Fruit fly (Drosophila melanogaster) whole organism, embryonic: ENCODE results near the gene CG1738.

Experiments
- Ada2b ChIP-seq: fragments of 200-800 bp; sonication (Bioruptor generic); IDR thresholded peaks from 2 replicates; pipeline ENCODE4 v1.3.6; 2022; ENCODE audit warnings: missing biosample characterization, missing genetic modification characterization
- Atf6 ChIP-seq: fragments of 200-800 bp; sonication (Bioruptor generic); IDR thresholded peaks from 2 replicates; pipeline ENCODE4 v1.3.6; 2022; ENCODE audit warnings: missing biosample characterization, missing genetic modification characterization
- Awh ChIP-seq: fragments of 200-800 bp; sonication (Bioruptor generic); IDR thresholded peaks from 2 replicates; pipeline ENCODE4, ENCODE4 v1.3.6; 2022; ENCODE audit warnings: missing biosample characterization, missing genetic modification characterization
- Bgb ChIP-seq: fragments of 200-800 bp; sonication (Bioruptor generic); IDR thresholded peaks from 2 replicates; pipeline ENCODE4 v1.3.6; 2022; ENCODE audit warnings: missing biosample characterization, missing genetic modification characterization; ENCODE audit not compliant: partially characterized antibody
- CG10147 ChIP-seq: fragments of 200-800 bp; sonication (Bioruptor generic); optimal IDR thresholded peaks from 2 replicates; lab custom pipeline; 2019; ENCODE audit warnings: missing biosample characterization, mild to moderate bottlenecking, missing genetic modification characterization, moderate library complexity
- CG1024 ChIP-seq: fragments of 200-800 bp; sonication (Bioruptor generic); IDR thresholded peaks from 2 replicates; pipeline ENCODE4 v1.3.6; 2022; ENCODE audit warnings: missing biosample characterization, missing genetic modification characterization
- CG14014 ChIP-seq: fragments of 200-800 bp; sonication (Bioruptor generic); IDR thresholded peaks from 2 replicates; pipeline ENCODE4 v1.3.6; 2022; ENCODE audit warnings: missing biosample characterization, missing genetic modification characterization
- CG16863 ChIP-seq: fragments of 200-800 bp; sonication (Bioruptor generic); optimal IDR thresholded peaks from 3 replicates; lab custom pipeline; 2016; ENCODE audit warnings: missing biosample characterization, missing genetic modification characterization
- CG17612 ChIP-seq: fragments of 200-800 bp; sonication (Bioruptor generic); IDR thresholded peaks from 2 replicates; pipeline ENCODE4 v1.3.6; 2022; ENCODE audit warnings: missing biosample characterization, missing genetic modification characterization
- CG18599 ChIP-seq: fragments of 200-800 bp; sonication (Bioruptor generic); optimal IDR thresholded peaks from 3 replicates; lab custom pipeline; 2017; ENCODE audit warnings: missing biosample characterization, missing genetic modification characterization, mild to moderate bottlenecking, moderate library complexity, missing genetic modification reagents
- CG30020 ChIP-seq: fragments of 200-800 bp; optimal IDR thresholded peaks from 2 replicates; lab custom pipeline; 2019; ENCODE audit warnings: missing biosample characterization, mild to moderate bottlenecking, missing genetic modification characterization, moderate library complexity
- CG4707 ChIP-seq: fragments of 200-800 bp; sonication (Bioruptor generic); optimal IDR thresholded peaks from 2 replicates; lab custom pipeline; 2018; ENCODE audit warnings: missing biosample characterization, mild to moderate bottlenecking, missing genetic modification characterization, moderate library complexity
- CG6791 ChIP-seq: fragments of 200-800 bp; sonication (Bioruptor generic); IDR thresholded peaks from 3 replicates; pipeline ENCODE4 v1.3.6; 2022; ENCODE audit warnings: missing biosample characterization, missing genetic modification characterization; ENCODE audit not compliant: partially characterized antibody
- CG9215 ChIP-seq: fragments of 200-800 bp; sonication (Bioruptor generic); IDR thresholded peaks from 2 replicates; pipeline ENCODE4 v1.3.6; 2022; ENCODE audit warnings: missing biosample characterization, missing genetic modification characterization
- Doc2 ChIP-seq: fragments of 200-800 bp; sonication (Bioruptor generic); IDR thresholded peaks from 2 replicates; pipeline ENCODE4 v1.3.6; 2022; ENCODE audit warnings: missing biosample characterization, missing genetic modification characterization
- E2f1 ChIP-seq: fragments of 200-800 bp; sonication (Bioruptor generic); IDR thresholded peaks from 2 replicates; pipeline ENCODE4 v1.3.6; 2022; ENCODE audit warnings: missing biosample characterization, missing genetic modification characterization
- E2f2 ChIP-seq: fragments of 200-800 bp; sonication (Bioruptor generic); IDR thresholded peaks from 2 replicates; pipeline ENCODE4 v1.3.6; 2022; ENCODE audit warnings: missing biosample characterization, missing genetic modification characterization
- Fer2 ChIP-seq: fragments of 200-800 bp; sonication (Bioruptor generic); optimal IDR thresholded peaks from 2 replicates; lab custom pipeline; 2018; ENCODE audit warnings: missing biosample characterization, mild to moderate bottlenecking, missing genetic modification characterization, moderate library complexity
- HmgD ChIP-seq: fragments of 200-800 bp; sonication (Bioruptor generic); optimal IDR thresholded peaks from 3 replicates; lab custom pipeline; 2016; ENCODE audit warnings: missing biosample characterization, missing genetic modification characterization
- HmgZ ChIP-seq: fragments of 200-800 bp; sonication (Bioruptor generic); optimal IDR thresholded peaks from 2 replicates; lab custom pipeline; 2018; ENCODE audit warnings: missing biosample characterization, mild to moderate bottlenecking, missing genetic modification characterization
- Hr3 ChIP-seq: fragments of 200-800 bp; sonication (Bioruptor generic); optimal IDR thresholded peaks from 3 replicates; lab custom pipeline; 2016; ENCODE audit warnings: missing biosample characterization, missing genetic modification characterization
- Hr78 ChIP-seq, 2 experiments: fragments of 200-800 bp in 1 of 2; fragments of >200 bp in 1 of 2; sonication (Bioruptor generic) in 1 of 2; optimal IDR thresholded peaks; 2 replicates each; lab custom pipeline; 2017 to 2019; ENCODE audit warnings: missing biosample characterization in 2 of 2, missing genetic modification characterization in 2 of 2, mild to moderate bottlenecking in 1 of 2, moderate library complexity in 1 of 2
- Kr ChIP-seq: fragments of 200-800 bp; sonication (Bioruptor generic); optimal IDR thresholded peaks from 2 replicates; lab custom pipeline; 2017; ENCODE audit warnings: missing biosample characterization, mild to moderate bottlenecking, missing genetic modification characterization
- Nf-YB ChIP-seq: fragments of 200-800 bp; sonication (Bioruptor generic); optimal IDR thresholded peaks from 3 replicates; lab custom pipeline; 2019; ENCODE audit warnings: missing biosample characterization, mild to moderate bottlenecking, missing genetic modification characterization, moderate library complexity
- Poxn ChIP-seq: fragments of 200-800 bp; sonication (Bioruptor generic); IDR thresholded peaks from 2 replicates; pipeline ENCODE4 v1.3.6; 2022; ENCODE audit warnings: missing biosample characterization, missing genetic modification characterization
- Sin3A ChIP-seq: fragments of >200 bp; optimal IDR thresholded peaks from 2 replicates; lab custom pipeline; 2018
- Sry-δ ChIP-seq: fragments of 200-800 bp; sonication (Bioruptor generic); optimal IDR thresholded peaks from 2 replicates; lab custom pipeline; 2016; ENCODE audit warnings: missing biosample characterization, missing genetic modification characterization
- abd-A ChIP-seq: fragments of 200-800 bp; sonication (Bioruptor generic); optimal IDR thresholded peaks from 3 replicates; lab custom pipeline; 2019; ENCODE audit warnings: missing biosample characterization, mild to moderate bottlenecking, missing genetic modification characterization, moderate library complexity
- ac ChIP-seq: fragments of 200-800 bp; sonication (Bioruptor generic); optimal IDR thresholded peaks from 3 replicates; lab custom pipeline; 2017; ENCODE audit warnings: missing biosample characterization, mild to moderate bottlenecking, missing genetic modification characterization
- al ChIP-seq: fragments of 200-800 bp; sonication (Bioruptor generic); IDR thresholded peaks from 2 replicates; pipeline ENCODE4 v1.3.6; 2022; ENCODE audit warnings: missing biosample characterization, missing genetic modification characterization
- aop ChIP-seq: fragments of 200-800 bp; sonication (Bioruptor generic); IDR thresholded peaks from 2 replicates; pipeline ENCODE4 v1.3.6; 2022; ENCODE audit warnings: missing biosample characterization, missing genetic modification characterization
- cg ChIP-seq: fragments of 200-800 bp; sonication (Bioruptor generic); optimal IDR thresholded peaks from 3 replicates; lab custom pipeline; 2019; ENCODE audit warnings: missing biosample characterization, mild to moderate bottlenecking, missing genetic modification characterization, moderate library complexity
- chinmo ChIP-seq: fragments of 200-800 bp; sonication (Bioruptor generic); IDR thresholded peaks from 4 replicates; pipeline ENCODE4 v1.3.6; 2022; ENCODE audit warnings: missing biosample characterization, missing genetic modification characterization; ENCODE audit not compliant: partially characterized antibody
- crc ChIP-seq: fragments of 200-800 bp; sonication (Bioruptor generic); optimal IDR thresholded peaks from 2 replicates; lab custom pipeline; 2016; ENCODE audit warnings: missing biosample characterization, missing genetic modification characterization
- dimm ChIP-seq: fragments of 200-800 bp; sonication (Bioruptor generic); IDR thresholded peaks from 2 replicates; pipeline ENCODE4 v1.3.6; 2022; ENCODE audit warnings: missing biosample characterization, missing genetic modification characterization
- dmrt11E ChIP-seq: fragments of 200-800 bp; sonication (Bioruptor generic); optimal IDR thresholded peaks from 3 replicates; lab custom pipeline; 2018; ENCODE audit warnings: missing biosample characterization, mild to moderate bottlenecking, missing genetic modification characterization, moderate library complexity
- gcm2 ChIP-seq: fragments of 200-800 bp; sonication (Bioruptor generic); optimal IDR thresholded peaks from 2 replicates; lab custom pipeline; 2016; ENCODE audit warnings: missing biosample characterization, missing genetic modification characterization
- gfzf ChIP-seq: fragments of 200-800 bp; sonication (Bioruptor generic); optimal IDR thresholded peaks from 2 replicates; lab custom pipeline; 2016; ENCODE audit warnings: missing biosample characterization, mild to moderate bottlenecking, missing genetic modification characterization, moderate library complexity
- gro ChIP-seq: fragments of 200-800 bp; sonication (Bioruptor generic); optimal IDR thresholded peaks from 2 replicates; lab custom pipeline; 2016; ENCODE audit warnings: missing biosample characterization, missing genetic modification characterization
- gsb ChIP-seq: fragments of 200-800 bp; sonication (Bioruptor generic); IDR thresholded peaks from 2 replicates; pipeline ENCODE4 v1.3.6; 2022; ENCODE audit warnings: missing biosample characterization, missing genetic modification characterization
- ham ChIP-seq: fragments of 200-800 bp; sonication (Bioruptor generic); IDR thresholded peaks from 2 replicates; pipeline ENCODE4 v1.3.6; 2022; ENCODE audit warnings: missing biosample characterization, missing genetic modification characterization
- ind ChIP-seq: fragments of 200-800 bp; sonication (Bioruptor generic); optimal IDR thresholded peaks from 3 replicates; lab custom pipeline; 2016; ENCODE audit warnings: missing biosample characterization, missing genetic modification characterization
- kay ChIP-seq: fragments of 200-800 bp; sonication (Bioruptor generic); optimal IDR thresholded peaks from 2 replicates; lab custom pipeline; 2016; ENCODE audit warnings: missing biosample characterization, missing genetic modification characterization
- lbe ChIP-seq: fragments of 200-800 bp; sonication (Bioruptor generic); optimal IDR thresholded peaks from 2 replicates; lab custom pipeline; 2016; ENCODE audit warnings: missing biosample characterization, mild to moderate bottlenecking, missing genetic modification characterization
- lmd ChIP-seq: fragments of 200-800 bp; sonication (Bioruptor generic); IDR thresholded peaks from 2 replicates; pipeline ENCODE4 v1.3.6; 2022; ENCODE audit warnings: missing biosample characterization, missing genetic modification characterization
- mld ChIP-seq: fragments of 200-800 bp; sonication (Bioruptor generic); IDR thresholded peaks from 3 replicates; pipeline ENCODE4 v1.3.6; 2022; ENCODE audit warnings: missing biosample characterization, missing genetic modification characterization; ENCODE audit not compliant: partially characterized antibody
- nerfin-2 ChIP-seq: fragments of 200-800 bp; sonication (Bioruptor generic); IDR thresholded peaks from 2 replicates; pipeline ENCODE4 v1.3.6; 2022; ENCODE audit warnings: missing biosample characterization, missing genetic modification characterization; ENCODE audit not compliant: partially characterized antibody
- peb ChIP-seq: fragments of 200-800 bp; sonication (Bioruptor generic); IDR thresholded peaks from 2 replicates; pipeline ENCODE4 v1.3.6; 2022; ENCODE audit warnings: missing biosample characterization, missing genetic modification characterization
- pum ChIP-seq: fragments of 200-800 bp; sonication (Bioruptor generic); optimal IDR thresholded peaks from 2 replicates; lab custom pipeline; 2016; ENCODE audit warnings: missing biosample characterization, missing genetic modification characterization
- toy ChIP-seq: fragments of 200-800 bp; sonication (Bioruptor generic); IDR thresholded peaks from 2 replicates; pipeline ENCODE4 v1.3.6; 2022; ENCODE audit warnings: missing biosample characterization, missing genetic modification characterization
- tx ChIP-seq: fragments of 200-800 bp; sonication (Bioruptor generic); optimal IDR thresholded peaks from 2 replicates; lab custom pipeline; 2016; ENCODE audit warnings: missing biosample characterization, missing genetic modification characterization
- zfh2 ChIP-seq: fragments of 200-800 bp; sonication (Bioruptor generic); optimal IDR thresholded peaks from 2 replicates; lab custom pipeline; 2016; ENCODE audit warnings: missing biosample characterization, missing genetic modification characterization

The CG1738 gene

dm6 chrX:11355708-11356174 is 6.9 kb downstream of the CG1738 start, which contains the start of gene dsh (continued):
- no peak for TF ChIP-seq lbe (GFP tag; lab: Kevin White, UChicago)
- no peak for TF ChIP-seq Atf6
- no peak for TF ChIP-seq Fer2 (tag; lab: Kevin White, UChicago)
- no peak for TF ChIP-seq Nf-YB (GFP tag; lab: Kevin White, UChicago)
- TF ChIP-seq Kr (GFP tag; lab: Kevin White, UChicago) = no peak
- TF ChIP-seq gfzf (GFP tag; lab: Kevin White, UChicago) = peak; percentile 82
- peak; percentile 38 for TF ChIP-seq CG30020 (tag; lab: Kevin White, UChicago)
- TF ChIP-seq gcm2 (GFP tag; lab: Kevin White, UChicago) = no peak
- no peak for TF ChIP-seq gro (GFP tag; lab: Kevin White, UChicago)
- TF ChIP-seq CG14014 (GFP tag; lab: Robert Waterston, UW) = no peak
- no peak for TF ChIP-seq crc
- TF ChIP-seq Poxn (GFP tag; lab: Robert Waterston, UW) = no peak
- TF ChIP-seq ac (GFP tag; lab: Kevin White, UChicago) = no peak
- TF ChIP-seq CG18599 (GFP tag; lab: Kevin White, UChicago) = no peak
- peak; percentile 48 for TF ChIP-seq Sin3A
- no peak for TF ChIP-seq toy (GFP tag; lab: Robert Waterston, UW)
- no peak; the same call in 1 of the 2 replicates for TF ChIP-seq lmd (GFP tag; lab: Robert Waterston, UW)
- no peak for TF ChIP-seq CG16863 (GFP tag; lab: Kevin White, UChicago)
- TF ChIP-seq Hr78 (GFP tag; optimal IDR thresholded peaks at IDR 0.05; lab: Kevin White, UChicago) = no peak
- TF ChIP-seq CG1024 = no peak
- no peak for TF ChIP-seq dimm (GFP tag; lab: Robert Waterston, UW)
- TF ChIP-seq abd-A = no peak
- no peak for TF ChIP-seq zfh2 (GFP tag; lab: Kevin White, UChicago)
- no peak for TF ChIP-seq tx (GFP tag; lab: Kevin White, UChicago)
- TF ChIP-seq E2f1 (GFP tag; lab: Robert Waterston, UW) = no peak
- no peak for TF ChIP-seq CG10147 (GFP tag; lab: Kevin White, UChicago)
- TF ChIP-seq HmgD (GFP tag; lab: Kevin White, UChicago) = no peak
- no peak for TF ChIP-seq Doc2 (GFP tag; lab: Robert Waterston, UW)
- TF ChIP-seq dmrt11E (tag; lab: Kevin White, UChicago) = no peak
- TF ChIP-seq Sry-δ = peak; percentile 57
- no peak for TF ChIP-seq ind (GFP tag; lab: Kevin White, UChicago)
- no peak for TF ChIP-seq ham
- TF ChIP-seq al (GFP tag; lab: Robert Waterston, UW) = no peak
- TF ChIP-seq HmgZ (tag; lab: Kevin White, UChicago) = no peak
- peak; percentile 62 for TF ChIP-seq E2f2 (GFP tag; lab: Robert Waterston, UW)
- TF ChIP-seq nerfin-2 (GFP tag; lab: Robert Waterston, UW) = no peak
- TF ChIP-seq gsb (GFP tag; lab: Robert Waterston, UW) = no peak
- TF ChIP-seq CG17612 (GFP tag; lab: Robert Waterston, UW) = no peak
- no peak for TF ChIP-seq chinmo
- no peak for TF ChIP-seq peb (GFP tag; lab: Robert Waterston, UW)
- TF ChIP-seq kay = no peak
- TF ChIP-seq CG4707 (GFP tag; lab: Kevin White, UChicago) = no peak
- TF ChIP-seq Bgb (GFP tag; lab: Robert Waterston, UW) = peak; percentile 44; the same call in 1 of the 2 replicates
- no peak for TF ChIP-seq Awh (GFP tag; lab: Robert Waterston, UW)
- TF ChIP-seq Ada2b = no peak
- no peak for TF ChIP-seq CG6791 (GFP tag; lab: Robert Waterston, UW)
- no peak for TF ChIP-seq mld (GFP tag; lab: Robert Waterston, UW)
- TF ChIP-seq Hr3 (GFP tag; lab: Kevin White, UChicago) = no peak
- TF ChIP-seq pum (GFP tag; lab: Kevin White, UChicago) = no peak
- no peak for TF ChIP-seq cg
- no peak for TF ChIP-seq aop (GFP tag; lab: Robert Waterston, UW)
- no peak for TF ChIP-seq CG9215 (GFP tag; lab: Robert Waterston, UW)
